Worm (Caenorhabditis elegans): ENCODE data around the gene C02F12.8.

The C02F12.8 gene

DNA sequence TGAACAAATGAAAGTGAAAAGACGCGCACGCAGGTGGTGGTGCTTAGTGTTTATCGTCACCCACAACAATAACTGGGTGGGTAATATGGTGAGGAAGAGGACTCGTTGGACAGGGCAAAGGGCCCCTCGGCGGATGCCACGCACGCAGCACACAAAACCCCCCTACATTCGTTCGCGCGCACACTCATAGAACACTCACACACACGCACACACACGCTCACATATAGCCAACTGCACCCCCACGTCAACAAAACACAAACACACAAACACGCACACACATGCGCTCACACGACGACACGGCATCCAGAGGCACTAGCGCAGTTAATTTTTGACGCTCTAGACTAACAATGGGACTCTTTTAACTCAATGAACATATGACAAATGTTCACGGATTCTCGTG lies 1.1 kb upstream of the C02F12.8 start:
- TF ChIP-seq sdc-2 (tag; optimal IDR thresholded peaks at IDR 0.05) (peak; percentile 74), unc-55 (GFP tag; optimal IDR thresholded peaks at IDR 0.05) (peak; percentile 55), rnt-1 (tag; optimal IDR thresholded peaks at IDR 0.05) (peak; percentile 39), ceh-48 (tag; optimal IDR thresholded peaks at IDR 0.05) (no peak), hlh-15 (tag; optimal IDR thresholded peaks at IDR 0.05) (no peak), elt-2 (tag; optimal IDR thresholded peaks at IDR 0.05) (peak; percentile 28), tbx-2 (tag; optimal IDR thresholded peaks at IDR 0.05) (peak; percentile 79), ref-2 (tag; optimal IDR thresholded peaks at IDR 0.05) (peak; percentile 79), pha-2 (tag; optimal IDR thresholded peaks at IDR 0.05) (peak; percentile 9), sox-2 (GFP tag; IDR thresholded peaks at IDR 0.05) (peak; percentile 37; the same call in 1 of the 2 replicates), ahr-1 (tag; optimal IDR thresholded peaks at IDR 0.05) (no peak), ceh-18 (tag; optimal IDR thresholded peaks at IDR 0.05) (peak; percentile 51), pqm-1 (tag; optimal IDR thresholded peaks at IDR 0.05) (no peak), fkh-10 (GFP tag; optimal IDR thresholded peaks at IDR 0.05) (no peak), hlh-6 (tag; optimal IDR thresholded peaks at IDR 0.05) (peak; percentile 2), ceh-31 (tag; optimal IDR thresholded peaks at IDR 0.05) (peak; percentile 72), lin-11 (tag; optimal IDR thresholded peaks at IDR 0.05) (no peak), nfya-1 (tag; optimal IDR thresholded peaks at IDR 0.05) (peak; percentile 56), ceh-22 (tag; optimal IDR thresholded peaks at IDR 0.05) (peak; percentile 32), pat-9 (tag; optimal IDR thresholded peaks at IDR 0.05) (peak; percentile 15), unc-42 (tag; optimal IDR thresholded peaks at IDR 0.05) (peak; percentile 38), madf-2 (tag; optimal IDR thresholded peaks at IDR 0.05) (peak; percentile 41), ceh-19 (GFP tag; optimal IDR thresholded peaks at IDR 0.05) (peak; percentile 50), dmd-4 (tag; optimal IDR thresholded peaks at IDR 0.05; ENCODE audit: borderline replicate concordance) (peak; percentile 18), odd-2 (tag; optimal IDR thresholded peaks at IDR 0.05) (no peak), syd-9 (tag; optimal IDR thresholded peaks at IDR 0.05) (no peak), che-1 (tag; optimal IDR thresholded peaks at IDR 0.05) (peak; percentile 30), C08G9.2 (tag; optimal IDR thresholded peaks at IDR 0.05) (peak; percentile 33), F13H6.1 (tag; optimal IDR thresholded peaks at IDR 0.05) (no peak)

DNA sequence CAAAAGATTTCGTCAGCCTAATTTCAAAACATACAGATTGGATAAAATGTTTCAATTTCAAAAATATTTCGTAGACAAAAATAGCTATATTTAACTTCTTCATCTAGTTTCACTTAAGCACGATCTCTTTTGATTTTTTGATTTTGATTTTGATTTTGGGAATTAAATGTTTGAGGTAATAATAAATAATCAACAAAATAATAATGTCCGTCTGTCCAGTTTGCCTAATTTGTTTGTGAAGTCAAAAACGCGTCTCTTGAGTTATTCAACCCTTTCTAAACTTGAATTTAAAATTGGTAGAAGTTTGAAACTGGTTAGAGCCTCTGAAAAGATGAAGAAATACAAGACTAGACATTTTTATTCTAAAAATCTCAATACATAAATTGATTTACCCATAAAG lies 3.2 kb downstream of the C02F12.8 start:
- TF ChIP-seq elt-2 (tag; optimal IDR thresholded peaks at IDR 0.05) (no peak), K02D7.2 (tag; optimal IDR thresholded peaks at IDR 0.05) (no peak), tbx-2 (tag; optimal IDR thresholded peaks at IDR 0.05) (no peak), unc-3 (GFP tag; conservative IDR thresholded peaks at IDR 0.05) (no peak), unc-3 (tag; optimal IDR thresholded peaks at IDR 0.05) (no peak), unc-42 (tag; optimal IDR thresholded peaks at IDR 0.05) (no peak), eyg-1 (tag; optimal IDR thresholded peaks at IDR 0.05) (no peak), ceh-19 (GFP tag; optimal IDR thresholded peaks at IDR 0.05) (no peak), pqm-1 (tag; optimal IDR thresholded peaks at IDR 0.05) (no peak), ttx-3 (tag; optimal IDR thresholded peaks at IDR 0.05) (no peak), ceh-48 (tag; optimal IDR thresholded peaks at IDR 0.05) (no peak), pag-3 (tag; optimal IDR thresholded peaks at IDR 0.05; ENCODE audit: borderline replicate concordance) (no peak), lin-11 (tag; optimal IDR thresholded peaks at IDR 0.05) (no peak), K09A11.1 (tag; optimal IDR thresholded peaks at IDR 0.05; ENCODE audit: insufficient read depth) (no peak), nhr-232 (tag; optimal IDR thresholded peaks at IDR 0.05) (no peak), gmeb-2 (tag; optimal IDR thresholded peaks at IDR 0.05) (no peak), sox-2 (GFP tag; IDR thresholded peaks at IDR 0.05) (no peak), pax-1 (tag; optimal IDR thresholded peaks at IDR 0.05) (no peak), ceh-24 (tag; optimal IDR thresholded peaks at IDR 0.05) (no peak)

DNA sequence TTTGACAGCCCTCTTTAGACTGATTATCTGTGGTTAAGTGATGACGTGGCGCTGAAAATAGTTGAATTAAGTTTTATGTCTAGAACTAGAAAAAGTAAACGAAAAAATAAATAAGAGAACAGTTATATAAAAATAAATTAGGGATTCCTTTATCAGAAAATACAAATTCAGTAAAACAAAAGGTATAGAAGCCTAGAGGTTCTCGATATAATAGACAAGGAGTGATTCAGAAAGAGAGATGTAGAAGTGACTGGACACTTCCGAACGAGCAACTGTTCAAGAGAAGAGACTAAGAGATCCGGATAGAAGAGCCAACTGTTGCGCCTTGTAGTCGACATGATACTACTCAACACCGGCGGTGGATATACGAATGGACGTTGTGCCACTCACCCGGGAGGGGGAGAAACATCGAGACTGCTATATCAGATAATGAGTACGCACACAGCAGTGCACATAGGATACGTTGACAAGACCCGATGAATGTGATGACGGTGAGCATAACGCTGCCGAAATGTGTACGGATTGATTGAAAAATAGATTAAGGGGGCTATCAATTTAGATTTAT lies 3.8 kb downstream of the C02F12.8 start, which contains the start of gene tag-278:
Gene tag-278 (minus strand): TSS at position 51 of the 565 bp plus-strand sequence.
- TF ChIP-seq sox-2 (GFP tag; IDR thresholded peaks at IDR 0.05) (no peak), ceh-34 (tag; optimal IDR thresholded peaks at IDR 0.05) (peak; percentile 11), elt-2 (tag; optimal IDR thresholded peaks at IDR 0.05) (no peak), ceh-31 (tag; optimal IDR thresholded peaks at IDR 0.05) (peak; percentile 23), eyg-1 (tag; optimal IDR thresholded peaks at IDR 0.05) (no peak), K09A11.1 (tag; optimal IDR thresholded peaks at IDR 0.05; ENCODE audit: insufficient read depth) (no peak), pha-4 (tag; optimal IDR thresholded peaks at IDR 0.05) (no peak), unc-55 (GFP tag; optimal IDR thresholded peaks at IDR 0.05) (peak; percentile 84), ceh-24 (tag; optimal IDR thresholded peaks at IDR 0.05) (no peak), unc-42 (tag; optimal IDR thresholded peaks at IDR 0.05) (no peak), rnt-1 (tag; optimal IDR thresholded peaks at IDR 0.05) (peak; percentile 59), ceh-22 (tag; optimal IDR thresholded peaks at IDR 0.05) (no peak), pha-2 (tag; optimal IDR thresholded peaks at IDR 0.05) (no peak), pat-9 (tag; optimal IDR thresholded peaks at IDR 0.05) (peak; percentile 4), fkh-10 (GFP tag; optimal IDR thresholded peaks at IDR 0.05) (no peak), ceh-48 (tag; optimal IDR thresholded peaks at IDR 0.05) (no peak), ceh-18 (tag; optimal IDR thresholded peaks at IDR 0.05) (peak; percentile 77), nfya-1 (tag; optimal IDR thresholded peaks at IDR 0.05) (peak; percentile 39)

Data from whole organism, late embryonic.